Worm (Caenorhabditis elegans) whole organism, mixed stage, embryonic: ENCODE data around the gene dsl-4.
A peak's percentile ranks its signal among the peaks of the same experiment; 100 is the strongest.

Experiments used
- M03D4.4 ChIP-seq: sonication (generic microtip); optimal IDR thresholded peaks from 2 replicates; lab custom pipeline; 2017; ENCODE audit warnings: mild to moderate bottlenecking, missing genetic modification characterization, missing compliant biosample characterization
- bed-3 ChIP-seq: fragments of 200-800 bp; sonication (Bioruptor generic); optimal IDR thresholded peaks from 3 replicates; lab custom pipeline; 2018; ENCODE audit warnings: mild to moderate bottlenecking, missing genetic modification characterization, moderate library complexity, missing compliant biosample characterization
- blmp-1 ChIP-seq: fragments of 150-350 bp; optimal IDR thresholded peaks from 2 replicates; lab custom pipeline; 2014; ENCODE audit warnings: missing biosample characterization, missing genetic modification characterization
- ceh-39 ChIP-seq: fragments of 150-350 bp; optimal IDR thresholded peaks from 2 replicates; lab custom pipeline; 2014; ENCODE audit warnings: missing biosample characterization, missing genetic modification characterization
- ceh-43 ChIP-seq: fragments of 200-800 bp; sonication (Bioruptor generic); optimal IDR thresholded peaks from 2 replicates; lab custom pipeline; 2018; ENCODE audit warnings: mild to moderate bottlenecking, missing genetic modification characterization, moderate library complexity, missing compliant biosample characterization
- ceh-83 ChIP-seq: fragments of 200-800 bp; sonication (Bioruptor generic); optimal IDR thresholded peaks from 2 replicates; lab custom pipeline; 2018; ENCODE audit warnings: mild to moderate bottlenecking, missing genetic modification characterization, missing compliant biosample characterization
- ces-1 ChIP-seq: fragments of 150-350 bp; optimal IDR thresholded peaks from 2 replicates; lab custom pipeline; 2014; ENCODE audit warnings: missing biosample characterization, missing genetic modification reagents, missing genetic modification characterization
- elt-1 ChIP-seq: sonication (generic microtip); optimal IDR thresholded peaks from 2 replicates; lab custom pipeline; 2017; ENCODE audit warnings: missing genetic modification characterization, mild to moderate bottlenecking, missing compliant biosample characterization, antibody characterized with exemption, moderate library complexity, borderline replicate concordance; ENCODE audit not compliant: insufficient read depth
- elt-3 ChIP-seq: fragments of 150-350 bp; optimal IDR thresholded peaks from 2 replicates; lab custom pipeline; 2014; ENCODE audit warnings: missing biosample characterization, missing genetic modification characterization
- hlh-1 ChIP-seq: fragments of 150-350 bp; optimal IDR thresholded peaks from 2 replicates; lab custom pipeline; 2014; ENCODE audit warnings: missing biosample characterization, missing genetic modification reagents, missing genetic modification characterization
- lin-13 ChIP-seq: fragments of 150-350 bp; optimal IDR thresholded peaks from 2 replicates; lab custom pipeline; 2014; ENCODE audit warnings: missing biosample characterization, missing genetic modification characterization
- lsy-2 ChIP-seq: fragments of 150-350 bp; optimal IDR thresholded peaks from 2 replicates; lab custom pipeline; 2014; ENCODE audit warnings: missing biosample characterization, missing genetic modification characterization
- mab-5 ChIP-seq: fragments of 150-350 bp; optimal IDR thresholded peaks from 2 replicates; lab custom pipeline; 2014; ENCODE audit warnings: missing biosample characterization, missing genetic modification characterization
- mep-1 ChIP-seq: fragments of 150-350 bp; optimal IDR thresholded peaks from 2 replicates; lab custom pipeline; 2017; ENCODE audit warnings: missing biosample characterization, missing genetic modification reagents, missing genetic modification characterization, inconsistent platforms
- mls-2 ChIP-seq: sonication (generic microtip); optimal IDR thresholded peaks from 2 replicates; lab custom pipeline; 2016; ENCODE audit warnings: mild to moderate bottlenecking, missing genetic modification characterization, moderate library complexity, missing compliant biosample characterization
- nhr-12 ChIP-seq: fragments of 150-350 bp; optimal IDR thresholded peaks from 2 replicates; lab custom pipeline; 2014; ENCODE audit warnings: missing biosample characterization, missing genetic modification characterization
- nhr-2 ChIP-seq: fragments of 150-350 bp; optimal IDR thresholded peaks from 2 replicates; lab custom pipeline; 2014; ENCODE audit warnings: missing biosample characterization, missing genetic modification characterization
- nhr-237 ChIP-seq: fragments of 150-350 bp; optimal IDR thresholded peaks from 2 replicates; lab custom pipeline; 2014; ENCODE audit warnings: missing biosample characterization, missing genetic modification characterization
- nhr-28 ChIP-seq: fragments of 150-350 bp; optimal IDR thresholded peaks from 2 replicates; lab custom pipeline; 2014; ENCODE audit warnings: missing biosample characterization, missing genetic modification characterization
- nhr-76 ChIP-seq: sonication (generic microtip); optimal IDR thresholded peaks from 2 replicates; lab custom pipeline; 2017; ENCODE audit warnings: missing biosample characterization, missing genetic modification characterization
- pha-4 ChIP-seq: fragments of 150-350 bp; optimal IDR thresholded peaks from 2 replicates; lab custom pipeline; 2018; ENCODE audit warnings: missing biosample characterization, missing genetic modification reagents, missing genetic modification characterization
- sem-2 ChIP-seq: fragments of 200-800 bp; sonication (Bioruptor generic); optimal IDR thresholded peaks from 2 replicates; lab custom pipeline; 2018; ENCODE audit warnings: mild to moderate bottlenecking, missing genetic modification characterization, missing compliant biosample characterization
- snpc-4 ChIP-seq: fragments of 150-350 bp; optimal IDR thresholded peaks from 2 replicates; lab custom pipeline; 2014; ENCODE audit warnings: missing biosample characterization, missing genetic modification characterization
- sptf-1 ChIP-seq: sonication (generic microtip); optimal IDR thresholded peaks from 2 replicates; lab custom pipeline; 2017; ENCODE audit warnings: mild to moderate bottlenecking, missing genetic modification characterization, moderate library complexity, missing compliant biosample characterization
- unc-120 ChIP-seq: sonication (generic microtip); optimal IDR thresholded peaks from 2 replicates; lab custom pipeline; 2017; ENCODE audit warnings: missing genetic modification characterization, missing compliant biosample characterization; ENCODE audit not compliant: poor library complexity, severe bottlenecking
- unc-39 ChIP-seq: fragments of 150-350 bp; optimal IDR thresholded peaks from 2 replicates; lab custom pipeline; 2014; ENCODE audit warnings: missing biosample characterization, missing genetic modification characterization
- unc-62 ChIP-seq: fragments of 150-350 bp; optimal IDR thresholded peaks from 2 replicates; lab custom pipeline; 2014; ENCODE audit warnings: missing biosample characterization, missing genetic modification reagents, missing genetic modification characterization
- zip-8 ChIP-seq: fragments of 150-350 bp; optimal IDR thresholded peaks from 2 replicates; lab custom pipeline; 2014; ENCODE audit warnings: missing biosample characterization, missing genetic modification characterization
- ztf-11 ChIP-seq: fragments of 150-350 bp; optimal IDR thresholded peaks from 2 replicates; lab custom pipeline; 2014; ENCODE audit warnings: missing biosample characterization, missing genetic modification characterization

Gene dsl-4

DNA sequence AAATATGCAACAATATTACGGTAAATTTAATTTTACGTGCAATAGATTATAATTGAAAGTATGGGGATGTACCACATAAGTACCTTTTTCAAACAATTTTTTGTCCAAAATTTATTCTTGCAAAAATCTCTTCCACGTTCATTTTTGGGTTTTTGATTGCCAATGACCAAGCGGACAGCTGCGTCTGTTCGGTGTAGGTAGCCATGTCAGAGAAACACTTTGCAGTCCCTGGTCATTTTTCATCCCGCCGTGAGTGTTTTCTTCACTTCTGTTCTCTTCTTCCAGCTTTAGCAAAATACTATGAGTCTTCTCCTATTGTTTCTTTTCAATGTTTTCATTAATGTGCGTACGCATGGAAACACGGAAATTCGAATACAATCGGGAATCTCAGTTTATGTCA is at the start of gene dsl-4:
TSS of gene dsl-4 (plus strand) at position 301 of the 400 bp plus-strand sequence.
- no peak for TF ChIP-seq mab-5
- no peak for TF ChIP-seq snpc-4 (tag; lab: Kevin White, UChicago)
- TF ChIP-seq M03D4.4 (tag; lab: Kevin White, UChicago): no peak
- TF ChIP-seq lsy-2: no peak
- no peak for TF ChIP-seq ceh-39
- no peak for TF ChIP-seq nhr-12
- TF ChIP-seq zip-8 (tag; lab: Kevin White, UChicago): no peak
- TF ChIP-seq sem-2: no peak
- TF ChIP-seq sptf-1 (tag; lab: Kevin White, UChicago): no peak

DNA sequence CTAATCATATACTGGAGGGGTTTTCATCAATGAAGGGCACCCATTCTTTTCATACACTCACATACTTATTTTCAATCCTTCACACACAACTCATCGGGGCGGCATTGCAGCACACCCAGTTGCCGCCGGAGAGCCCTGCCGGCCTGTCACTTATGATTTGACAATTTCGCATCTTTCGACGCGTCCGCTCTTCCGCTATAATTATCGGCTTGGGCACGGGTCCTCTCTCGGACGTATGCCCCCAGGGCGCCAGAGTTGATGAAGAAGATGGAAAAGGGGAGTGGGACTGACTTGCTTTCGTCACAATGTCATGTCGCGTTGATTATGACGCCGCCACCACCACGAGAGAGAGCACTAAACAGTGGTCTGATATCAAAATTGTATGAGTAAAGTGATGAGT is 45.8 kb upstream of the dsl-4 start:
- TF ChIP-seq unc-62 (GFP tag; lab: Kevin White, UChicago): peak; percentile 46
- TF ChIP-seq unc-120: peak; percentile 46
- TF ChIP-seq elt-3 (tag; lab: Kevin White, UChicago): no peak
- TF ChIP-seq, all 35 proteins: peak for 2

DNA sequence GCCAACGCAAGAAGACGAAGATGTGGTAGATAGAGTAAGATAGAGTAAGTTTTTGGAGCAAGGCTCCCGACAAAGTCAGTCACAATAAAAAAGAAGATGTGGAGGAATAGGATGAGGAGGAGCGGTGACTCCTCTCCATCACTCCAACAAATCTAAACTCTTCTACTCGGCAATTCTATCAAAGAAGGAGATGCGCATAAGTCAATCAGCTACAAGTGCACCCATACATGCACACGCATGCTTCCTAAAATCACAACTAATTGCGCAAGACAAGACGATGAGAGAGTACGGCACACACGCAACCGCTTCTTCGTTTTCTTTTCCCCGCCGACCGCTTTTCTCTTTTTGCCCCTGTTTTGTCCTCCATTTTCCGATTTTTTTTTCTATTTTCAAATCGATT is 42.6 kb upstream of the dsl-4 start:
- TF ChIP-seq elt-3 (tag; lab: Kevin White, UChicago) (no peak), zip-8 (tag; lab: Kevin White, UChicago) (peak; percentile 41), unc-39 (no peak), lsy-2 (no peak), lin-13 (no peak), hlh-1 (tag; lab: Kevin White, UChicago) (no peak), nhr-76 (tag; lab: Kevin White, UChicago) (no peak), snpc-4 (tag; lab: Kevin White, UChicago) (no peak), mep-1 (tag; lab: Kevin White, UChicago) (no peak), sptf-1 (tag; lab: Kevin White, UChicago) (no peak), bed-3 (GFP tag; lab: Kevin White, UChicago) (no peak), sem-2 (no peak), nhr-237 (tag; lab: Kevin White, UChicago) (no peak), ces-1 (GFP tag; lab: Kevin White, UChicago) (peak; percentile 96)

DNA sequence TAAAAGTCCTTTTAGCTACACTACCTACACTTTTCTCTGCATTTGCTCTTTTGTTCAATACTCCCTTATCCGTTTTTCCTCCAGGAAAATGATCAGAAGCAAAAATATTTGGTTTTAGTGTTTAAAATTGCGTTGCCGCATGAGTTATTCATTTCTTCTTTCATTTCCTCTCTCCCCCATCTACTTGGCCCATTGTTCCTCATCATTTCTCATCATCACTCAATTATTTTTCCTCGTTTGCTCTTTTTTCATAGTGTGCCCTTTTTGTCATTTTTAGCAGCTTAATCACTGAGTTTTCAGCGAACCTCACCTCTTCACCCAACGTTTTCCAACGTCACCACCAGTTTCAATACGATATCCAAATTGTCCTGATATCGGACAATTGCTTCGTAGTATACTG is 41.0 kb upstream of the dsl-4 start, which contains the start of gene dyc-1:
TSS of gene dyc-1 (plus strand) at position 301 of the 400 bp plus-strand sequence.
- no peak for TF ChIP-seq elt-1 (tag; lab: Kevin White, UChicago)
- TF ChIP-seq ceh-43 (GFP tag; lab: Kevin White, UChicago): no peak
- TF ChIP-seq mls-2 (tag; lab: Kevin White, UChicago): no peak
- TF ChIP-seq lin-13: no peak
- no peak for TF ChIP-seq nhr-12
- no peak for TF ChIP-seq blmp-1

DNA sequence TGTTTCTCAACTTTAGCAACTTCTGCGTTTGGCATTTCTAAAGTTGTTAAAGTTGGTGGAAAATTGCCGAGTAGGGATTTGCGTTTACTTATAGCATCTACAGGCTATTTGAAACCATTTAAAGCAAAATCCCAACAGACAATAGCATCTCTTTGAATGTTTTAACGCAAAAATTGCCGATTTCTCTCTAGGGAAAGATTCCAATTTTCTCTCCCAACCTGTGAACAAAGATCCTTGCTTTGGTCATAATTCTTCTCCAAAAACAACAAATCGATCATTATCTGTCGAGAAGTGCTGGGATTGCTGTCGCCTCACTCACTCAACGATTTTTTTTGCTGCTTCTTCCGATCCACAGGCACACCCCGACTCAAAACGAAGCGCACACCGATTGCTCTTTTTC is 36.4 kb upstream of the dsl-4 start:
- TF ChIP-seq elt-1 (tag; lab: Kevin White, UChicago): no peak
- no peak for TF ChIP-seq hlh-1 (tag; lab: Kevin White, UChicago)
- TF ChIP-seq pha-4 (tag; lab: Kevin White, UChicago): no peak
- TF ChIP-seq snpc-4 (tag; lab: Kevin White, UChicago): no peak
- TF ChIP-seq ceh-43 (GFP tag; lab: Kevin White, UChicago): no peak
- no peak for TF ChIP-seq lin-13
- TF ChIP-seq ceh-83 (GFP tag; lab: Kevin White, UChicago): no peak
- TF ChIP-seq nhr-12: no peak
- TF ChIP-seq elt-3 (tag; lab: Kevin White, UChicago): no peak
- TF ChIP-seq bed-3 (GFP tag; lab: Kevin White, UChicago): no peak
- TF ChIP-seq unc-120: no peak
- no peak for TF ChIP-seq nhr-28 (tag; lab: Kevin White, UChicago)
- TF ChIP-seq unc-62 (GFP tag; lab: Kevin White, UChicago): no peak
- TF ChIP-seq nhr-2: no peak
- TF ChIP-seq, all 35 proteins: peak for 0

DNA sequence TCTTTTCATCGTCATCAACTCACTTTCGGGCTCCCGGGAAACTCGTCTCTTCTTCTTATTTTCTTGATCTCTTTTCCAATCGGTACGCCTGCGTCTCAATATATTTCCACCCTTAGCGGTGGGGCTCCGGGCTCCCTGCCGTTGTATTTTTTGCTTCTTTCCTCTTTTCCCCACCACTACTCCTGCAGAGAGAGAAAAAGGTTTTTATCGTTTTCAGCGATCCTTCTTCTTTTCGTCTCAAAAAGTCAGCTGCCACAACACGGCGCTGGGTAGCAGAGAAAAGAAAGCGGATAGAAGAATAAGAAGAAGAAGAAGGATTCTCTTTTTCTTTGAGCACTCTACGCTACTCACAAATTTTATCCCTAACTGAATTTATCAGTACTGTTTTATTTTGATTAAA is 35.4 kb upstream of the dsl-4 start:
- TF ChIP-seq elt-1 (tag; lab: Kevin White, UChicago): no peak
- no peak for TF ChIP-seq zip-8 (tag; lab: Kevin White, UChicago)
- TF ChIP-seq unc-120: peak; percentile 69
- TF ChIP-seq lin-13: no peak
- TF ChIP-seq ztf-11: no peak
- TF ChIP-seq hlh-1 (tag; lab: Kevin White, UChicago): peak; percentile 77
